Worm (Caenorhabditis elegans) whole organism, L4 larva: ENCODE data around the gene F58B3.4.

ENCODE experiments used
- D1046.2 ChIP-seq: fragments of 200-800 bp; sonication (Bioruptor generic); IDR thresholded peaks from 2 replicates; pipeline ENCODE4 v1.3.6; 2022; ENCODE audit warnings: missing genetic modification characterization, missing compliant biosample characterization
- F26F4.8 ChIP-seq: fragments of 200-800 bp; sonication (Bioruptor generic); conservative IDR thresholded peaks from 2 replicates; pipeline ENCODE4 v1.3.6; 2022; ENCODE audit warnings: missing genetic modification characterization, missing compliant biosample characterization
- F37D6.2 ChIP-seq: sonication (generic microtip); optimal IDR thresholded peaks from 2 replicates; lab custom pipeline; 2016; ENCODE audit warnings: mild to moderate bottlenecking, missing genetic modification characterization, missing compliant biosample characterization
- R02D3.7 ChIP-seq: fragments of 150-350 bp; sonication (generic microtip); optimal IDR thresholded peaks from 3 replicates; lab custom pipeline; 2014; ENCODE audit warnings: missing biosample characterization, missing genetic modification characterization
- T20F7.1 ChIP-seq: fragments of 200-800 bp; sonication (Bioruptor generic); optimal IDR thresholded peaks from 2 replicates; lab custom pipeline; 2018; ENCODE audit warnings: mild to moderate bottlenecking, missing genetic modification characterization, missing compliant biosample characterization
- T26A8.4 ChIP-seq: fragments of 200-800 bp; sonication (Bioruptor generic); IDR thresholded peaks from 2 replicates; pipeline ENCODE4 v1.3.6; 2022; ENCODE audit warnings: missing genetic modification characterization, missing compliant biosample characterization
- Y75B8A.6 ChIP-seq: fragments of 200-800 bp; sonication (Bioruptor generic); IDR thresholded peaks from 2 replicates; pipeline ENCODE4 v1.3.6; 2022; ENCODE audit warnings: missing genetic modification reagents, missing genetic modification characterization, missing compliant biosample characterization
- aha-1 ChIP-seq: fragments of 150-350 bp; peaks from one replicate; lab custom pipeline; 2014; ENCODE audit warnings: missing biosample characterization, missing genetic modification characterization
- ama-1 ChIP-seq: fragments of 150-350 bp; optimal IDR thresholded peaks from 2 replicates; lab custom pipeline; 2014; ENCODE audit warnings: inconsistent platforms, mixed read lengths
- arid-1 ChIP-seq: fragments of 200-800 bp; sonication (Bioruptor generic); conservative IDR thresholded peaks from 2 replicates; pipeline ENCODE4 v1.3.6; 2022; ENCODE audit warnings: missing genetic modification reagents, missing genetic modification characterization, missing compliant biosample characterization
- ceh-44 ChIP-seq: fragments of 200-800 bp; sonication (Bioruptor generic); IDR thresholded peaks from 2 replicates; pipeline ENCODE4 v1.3.6; 2022; ENCODE audit warnings: missing genetic modification reagents, missing genetic modification characterization, missing compliant biosample characterization
- ctbp-1 ChIP-seq: fragments of 200-800 bp; sonication (Bioruptor generic); IDR thresholded peaks from 2 replicates; pipeline ENCODE4 v1.3.6; 2022; ENCODE audit warnings: missing genetic modification reagents, missing genetic modification characterization, missing compliant biosample characterization
- daf-16 ChIP-seq, 3 experiments: sonication (generic microtip); optimal IDR thresholded peaks; 2 replicates each; lab custom pipeline; 2016 to 2017; ENCODE audit warnings: missing genetic modification characterization in 3 of 3, missing genetic modification reagents in 3 of 3, mild to moderate bottlenecking in 2 of 3, missing compliant biosample characterization in 2 of 3, missing biosample characterization in 1 of 3, moderate library complexity in 1 of 3
- dmd-6 ChIP-seq: fragments of 200-800 bp; sonication (Bioruptor generic); IDR thresholded peaks from 2 replicates; pipeline ENCODE4 v1.3.6; 2022; ENCODE audit warnings: missing genetic modification reagents, missing genetic modification characterization, missing compliant biosample characterization
- dpl-1 ChIP-seq: fragments of 150-350 bp; optimal IDR thresholded peaks from 2 replicates; lab custom pipeline; 2014; ENCODE audit warnings: missing biosample characterization, missing genetic modification reagents, missing genetic modification characterization
- dve-1 ChIP-seq: sonication (generic microtip); optimal IDR thresholded peaks from 2 replicates; lab custom pipeline; 2017; ENCODE audit warnings: antibody characterized with exemption, mild to moderate bottlenecking, missing genetic modification characterization, missing compliant biosample characterization; ENCODE audit not compliant: insufficient read depth
- egl-43 ChIP-seq: fragments of 200-800 bp; sonication (Bioruptor generic); IDR thresholded peaks from 2 replicates; pipeline ENCODE4 v1.3.6; 2022; ENCODE audit warnings: missing genetic modification reagents, missing genetic modification characterization, missing compliant biosample characterization
- fkh-10 ChIP-seq: fragments of 150-350 bp; optimal IDR thresholded peaks from 2 replicates; lab custom pipeline; 2014; ENCODE audit warnings: missing biosample characterization, missing genetic modification reagents, missing genetic modification characterization
- hif-1 ChIP-seq, 2 experiments: sonication (generic microtip); optimal IDR thresholded peaks; 2 replicates each; lab custom pipeline; 2016 to 2017; ENCODE audit warnings: missing compliant biosample characterization in 2 of 2, missing genetic modification characterization in 2 of 2, missing genetic modification reagents in 2 of 2, missing genotype in 2 of 2, mild to moderate bottlenecking in 1 of 2
- hlh-11 ChIP-seq: fragments of 200-800 bp; sonication (Bioruptor generic); optimal IDR thresholded peaks from 2 replicates; lab custom pipeline; 2018; ENCODE audit warnings: mild to moderate bottlenecking, missing genetic modification characterization, missing compliant biosample characterization
- hlh-30 ChIP-seq: sonication (generic microtip); optimal IDR thresholded peaks from 2 replicates; lab custom pipeline; 2017; ENCODE audit warnings: antibody characterized with exemption, mild to moderate bottlenecking, missing genetic modification characterization, missing compliant biosample characterization; ENCODE audit not compliant: insufficient read depth
- hmg-1.1 ChIP-seq: fragments of 200-800 bp; sonication (Bioruptor generic); IDR thresholded peaks from 2 replicates; pipeline ENCODE4 v1.3.6; 2022; ENCODE audit warnings: missing genetic modification reagents, missing genetic modification characterization, missing compliant biosample characterization
- lin-13 ChIP-seq: fragments of 150-350 bp; optimal IDR thresholded peaks from 2 replicates; lab custom pipeline; 2014; ENCODE audit warnings: missing biosample characterization, missing genetic modification reagents, missing genetic modification characterization
- lin-29 ChIP-seq: fragments of 200-800 bp; sonication (Bioruptor generic); IDR thresholded peaks from 2 replicates; pipeline ENCODE4 v1.3.6; 2022; ENCODE audit warnings: missing genetic modification reagents, missing genetic modification characterization, missing compliant biosample characterization
- lin-38 ChIP-seq: fragments of 200-800 bp; sonication (Bioruptor generic); IDR thresholded peaks from 2 replicates; pipeline ENCODE4 v1.3.6; 2022; ENCODE audit warnings: missing genetic modification reagents, missing genetic modification characterization, missing compliant biosample characterization
- lsy-2 ChIP-seq, 2 experiments: fragments of 150-350 bp in 1 of 2; sonication (generic microtip) in 1 of 2; optimal IDR thresholded peaks; 2 replicates each; lab custom pipeline; 2014 to 2017; ENCODE audit warnings: missing biosample characterization in 2 of 2, missing genetic modification characterization in 2 of 2
- madf-9 ChIP-seq: fragments of 200-800 bp; sonication (Bioruptor generic); conservative IDR thresholded peaks from 2 replicates; pipeline ENCODE4 v1.3.6; 2022; ENCODE audit warnings: missing genetic modification reagents, missing genetic modification characterization, missing compliant biosample characterization
- mdl-1 ChIP-seq, 2 experiments: fragments of 150-350 bp in 1 of 2; sonication (generic microtip) in 1 of 2; optimal IDR thresholded peaks; 2 replicates each; lab custom pipeline; 2014 to 2017; ENCODE audit warnings: missing biosample characterization in 2 of 2, missing genetic modification characterization in 2 of 2
- mep-1 ChIP-seq: fragments of 150-350 bp; sonication (generic microtip); optimal IDR thresholded peaks from 3 replicates; lab custom pipeline; 2014; ENCODE audit warnings: missing biosample characterization, missing genetic modification characterization
- mes-2 ChIP-seq: sonication (generic microtip); optimal IDR thresholded peaks from 2 replicates; lab custom pipeline; 2016; ENCODE audit warnings: missing genotype, mild to moderate bottlenecking, missing genetic modification characterization, missing compliant biosample characterization; ENCODE audit not compliant: poor library complexity, severe bottlenecking
- nhr-10 ChIP-seq: fragments of 150-350 bp; optimal IDR thresholded peaks from 2 replicates; lab custom pipeline; 2014; ENCODE audit warnings: missing biosample characterization, missing genetic modification characterization
- nhr-102 ChIP-seq: sonication (generic microtip); optimal IDR thresholded peaks from 2 replicates; lab custom pipeline; 2016; ENCODE audit warnings: mild to moderate bottlenecking, missing genetic modification characterization, moderate library complexity, missing compliant biosample characterization
- nhr-11 ChIP-seq: fragments of 150-350 bp; optimal IDR thresholded peaks from 2 replicates; lab custom pipeline; 2014; ENCODE audit warnings: missing biosample characterization, missing genetic modification characterization
- nhr-28 ChIP-seq: fragments of 150-350 bp; optimal IDR thresholded peaks from 2 replicates; lab custom pipeline; 2014; ENCODE audit warnings: missing biosample characterization, missing genetic modification characterization
- nhr-41 ChIP-seq: fragments of 200-800 bp; sonication (Bioruptor generic); IDR thresholded peaks from 2 replicates; pipeline ENCODE4 v1.3.6; 2022; ENCODE audit warnings: missing genetic modification reagents, missing genetic modification characterization, missing compliant biosample characterization
- nhr-48 ChIP-seq: sonication (generic microtip); optimal IDR thresholded peaks from 2 replicates; lab custom pipeline; 2016; ENCODE audit warnings: mild to moderate bottlenecking, missing genetic modification characterization, missing compliant biosample characterization
- nhr-6 ChIP-seq: fragments of 150-350 bp; optimal IDR thresholded peaks from 2 replicates; lab custom pipeline; 2014; ENCODE audit warnings: missing biosample characterization, missing genetic modification characterization
- nhr-77 ChIP-seq: fragments of 150-350 bp; optimal IDR thresholded peaks from 2 replicates; lab custom pipeline; 2014; ENCODE audit warnings: missing biosample characterization, missing genetic modification characterization
- pha-4 ChIP-seq, 2 experiments: fragments of 150-350 bp in 1 of 2; fragments of 200-800 bp in 1 of 2; sonication (Bioruptor generic) in 1 of 2; IDR thresholded peaks in 1 of 2; optimal IDR thresholded peaks in 1 of 2; 2 replicates each; pipeline versions ENCODE4 v1.3.6 to Lab custom; 2014 to 2022; ENCODE audit warnings: missing genetic modification characterization in 2 of 2, missing genetic modification reagents in 2 of 2, missing biosample characterization in 1 of 2, missing compliant biosample characterization in 1 of 2
- rbr-2 ChIP-seq: sonication (generic microtip); optimal IDR thresholded peaks from 2 replicates; lab custom pipeline; 2016; ENCODE audit warnings: missing genotype, missing genetic modification characterization, missing compliant biosample characterization
- sdz-12 ChIP-seq: fragments of 200-800 bp; sonication (Bioruptor generic); optimal IDR thresholded peaks from 2 replicates; lab custom pipeline; 2018; ENCODE audit warnings: mild to moderate bottlenecking, missing genetic modification characterization, missing compliant biosample characterization
- set-16 ChIP-seq: fragments of 200-800 bp; sonication (Bioruptor generic); IDR thresholded peaks from 2 replicates; pipeline ENCODE4 v1.3.6; 2022; ENCODE audit warnings: missing genetic modification reagents, missing genetic modification characterization, missing compliant biosample characterization
- skn-1 ChIP-seq: fragments of 150-350 bp; optimal IDR thresholded peaks from 2 replicates; lab custom pipeline; 2014; ENCODE audit warnings: missing biosample characterization, missing genetic modification characterization
- snpc-1.2 ChIP-seq: fragments of 200-800 bp; sonication (Bioruptor generic); IDR thresholded peaks from 2 replicates; pipeline ENCODE4 v1.3.6; 2022; ENCODE audit warnings: missing genetic modification reagents, missing genetic modification characterization, missing compliant biosample characterization
- spr-1 ChIP-seq: sonication (generic microtip); optimal IDR thresholded peaks from 2 replicates; lab custom pipeline; 2016; ENCODE audit warnings: mild to moderate bottlenecking, missing genetic modification characterization, missing compliant biosample characterization
- unc-130 ChIP-seq: sonication (generic microtip); optimal IDR thresholded peaks from 2 replicates; lab custom pipeline; 2016; ENCODE audit warnings: missing genetic modification reagents, missing genetic modification characterization, missing compliant biosample characterization
- zfp-3 ChIP-seq: fragments of 200-800 bp; sonication (Bioruptor generic); conservative IDR thresholded peaks from 2 replicates; pipeline ENCODE4 v1.3.6; 2022; ENCODE audit warnings: missing genetic modification reagents, missing genetic modification characterization, missing compliant biosample characterization
- zip-11 ChIP-seq: fragments of 200-800 bp; sonication (Bioruptor generic); IDR thresholded peaks from 2 replicates; pipeline ENCODE4 v1.3.6; 2022; ENCODE audit warnings: missing genetic modification characterization, missing compliant biosample characterization

Gene F58B3.4

ce11 chrIV:11601721-11602405 is 29.8 kb downstream of the F58B3.4 start:
- TF ChIP-seq lin-13 (GFP tag; lab: Kevin White, UChicago) (peak; percentile 67), Y75B8A.6 (GFP tag; lab: Robert Waterston, UW) (no peak), aha-1 (tag; lab: Kevin White, UChicago) (peak; percentile 89), egl-43 (GFP tag; lab: Robert Waterston, UW) (0 out of 2 replicates have a peak, but pooled peaks have one; percentile 22), rbr-2 (tag; lab: Kevin White, UChicago) (peak; percentile 70), zip-11 (GFP tag; lab: Robert Waterston, UW) (no peak), hif-1 (tag; optimal IDR thresholded peaks at IDR 0.05; lab: Kevin White, UChicago) (peak in 1 of 2 experiments; percentile 42), set-16 (peak; percentile 9; the same call in 1 of the 2 replicates), mdl-1 (tag; optimal IDR thresholded peaks at IDR 0.05; lab: Kevin White, UChicago) (no peak), nhr-10 (tag; lab: Kevin White, UChicago) (no peak), nhr-6 (tag; lab: Kevin White, UChicago) (peak; percentile 43), dve-1 (peak; percentile 80), lsy-2 (tag; optimal IDR thresholded peaks at IDR 0.05; lab: Kevin White, UChicago) (peak; percentile 16 to 94), nhr-77 (peak; percentile 7), mep-1 (tag; lab: Kevin White, UChicago) (peak; percentile 70), ctbp-1 (0 out of 2 replicates have a peak, but pooled peaks have one; percentile 30), sdz-12 (GFP tag; lab: Kevin White, UChicago) (peak; percentile 42), R02D3.7 (tag; lab: Kevin White, UChicago) (no peak), F37D6.2 (tag; lab: Kevin White, UChicago) (peak; percentile 27), T20F7.1 (GFP tag; lab: Kevin White, UChicago) (no peak), fkh-10 (GFP tag; lab: Kevin White, UChicago) (peak; percentile 27), unc-130 (GFP tag; lab: Kevin White, UChicago) (peak; percentile 37), nhr-28 (peak; percentile 31), madf-9 (GFP tag; lab: Robert Waterston, UW) (no peak), hmg-1.1 (GFP tag; lab: Robert Waterston, UW) (peak; percentile 58), hlh-11 (peak; percentile 46), zfp-3 (GFP tag; lab: Robert Waterston, UW) (0 out of 2 replicates have a peak, but pooled peaks have one; percentile 33), nhr-41 (GFP tag; lab: Robert Waterston, UW) (no peak), daf-16 (GFP tag; optimal IDR thresholded peaks at IDR 0.05; lab: Kevin White, UChicago) (no peak), daf-16 (tag; optimal IDR thresholded peaks at IDR 0.05; lab: Kevin White, UChicago) (peak; percentile 28), ama-1 (peak; percentile 14), nhr-11 (tag; lab: Kevin White, UChicago) (peak; percentile 24), nhr-102 (peak; percentile 54), pha-4 (GFP tag; IDR thresholded peaks at IDR 0.05; lab: Robert Waterston, UW) (peak; percentile 57; the same call in 1 of the 2 replicates), pha-4 (tag; optimal IDR thresholded peaks at IDR 0.05; lab: Kevin White, UChicago) (no peak), hlh-30 (peak; percentile 48), nhr-48 (tag; lab: Kevin White, UChicago) (peak; percentile 35), snpc-1.2 (GFP tag; lab: Robert Waterston, UW) (peak; percentile 44; the same call in 1 of the 2 replicates), T26A8.4 (GFP tag; lab: Robert Waterston, UW) (peak; percentile 58), arid-1 (GFP tag; lab: Robert Waterston, UW) (peak; percentile 48), lin-38 (GFP tag; lab: Robert Waterston, UW) (peak; percentile 67), lin-29 (no peak), D1046.2 (GFP tag; lab: Robert Waterston, UW) (no peak), skn-1 (tag; lab: Kevin White, UChicago) (no peak), mes-2 (tag; lab: Kevin White, UChicago) (peak; percentile 86), dpl-1 (GFP tag; lab: Kevin White, UChicago) (peak; percentile 63), F26F4.8 (no peak), ceh-44 (GFP tag; lab: Robert Waterston, UW) (peak; percentile 52; the same call in 1 of the 2 replicates), spr-1 (tag; lab: Kevin White, UChicago) (peak; percentile 54), dmd-6 (GFP tag; lab: Robert Waterston, UW) (no peak; the same call in 1 of the 2 replicates)
